Fruit fly (Drosophila melanogaster): ENCODE data around the gene CG14655.

dm6 chr3R:4813172-4813716 is 33.1 kb upstream of the CG14655 start:
- TF ChIP-seq CG12768 (GFP tag; optimal IDR thresholded peaks at IDR 0.05) (peak; percentile 38), CG5204 (GFP tag; optimal IDR thresholded peaks at IDR 0.05) (no peak), CG1620 (GFP tag; optimal IDR thresholded peaks at IDR 0.05) (no peak), kay (GFP tag; ENCODE audit: borderline replicate concordance) (no peak), bab1 (GFP tag; optimal IDR thresholded peaks at IDR 0.05) (peak; percentile 23), CG14711 (tag; optimal IDR thresholded peaks at IDR 0.05) (no peak), CG7101 (tag; optimal IDR thresholded peaks at IDR 0.05) (peak; percentile 42), Mnt (GFP tag; optimal IDR thresholded peaks at IDR 0.05) (peak; percentile 54), ovo (GFP tag; optimal IDR thresholded peaks at IDR 0.05) (peak; percentile 14), Hr96 (GFP tag; optimal IDR thresholded peaks at IDR 0.05) (no peak), cic (GFP tag; optimal IDR thresholded peaks at IDR 0.05) (peak; percentile 72), pad (GFP tag; optimal IDR thresholded peaks at IDR 0.05) (peak; percentile 7), CG7045 (GFP tag; optimal IDR thresholded peaks at IDR 0.05) (peak; percentile 9), tj (GFP tag; optimal IDR thresholded peaks at IDR 0.05) (peak; percentile 19)
